Fruit fly (Drosophila melanogaster) whole organism, pupa: ENCODE data around the gene IFT43.

ENCODE experiments used
- CG10348 ChIP-seq: fragments of 200-800 bp; sonication (Bioruptor generic); IDR thresholded peaks from 2 replicates; pipeline ENCODE4 v1.3.6; 2022; ENCODE audit warnings: missing biosample characterization, missing genetic modification characterization
- CG13204 ChIP-seq: fragments of 200-800 bp; sonication (Bioruptor generic); optimal IDR thresholded peaks from 2 replicates; lab custom pipeline; 2018; ENCODE audit warnings: missing biosample characterization, mild to moderate bottlenecking, missing genetic modification characterization, moderate library complexity
- CG14655 ChIP-seq: fragments of 200-800 bp; sonication (Bioruptor generic); optimal IDR thresholded peaks from 3 replicates; lab custom pipeline; 2017; ENCODE audit warnings: mild to moderate bottlenecking, missing biosample characterization, missing genetic modification reagents, missing genetic modification characterization
- CG17806 ChIP-seq: fragments of 200-800 bp; sonication (Bioruptor generic); optimal IDR thresholded peaks from 2 replicates; lab custom pipeline; 2018; ENCODE audit warnings: missing biosample characterization, mild to moderate bottlenecking, missing genetic modification characterization, moderate library complexity
- CG32121 ChIP-seq: fragments of 200-800 bp; sonication (Bioruptor generic); IDR thresholded peaks from 2 replicates; pipeline ENCODE4 v1.3.6; 2022; ENCODE audit warnings: missing biosample characterization, missing genetic modification characterization
- CG34367 ChIP-seq: fragments of 200-800 bp; sonication (Bioruptor generic); optimal IDR thresholded peaks from 2 replicates; lab custom pipeline; 2018; ENCODE audit warnings: missing biosample characterization, mild to moderate bottlenecking, missing genetic modification characterization
- CG8159 ChIP-seq: fragments of 200-800 bp; sonication (Bioruptor generic); optimal IDR thresholded peaks from 3 replicates; lab custom pipeline; 2018; ENCODE audit warnings: missing biosample characterization, mild to moderate bottlenecking, missing genetic modification characterization, moderate library complexity
- CG8301 ChIP-seq: fragments of 200-800 bp; sonication (Bioruptor generic); optimal IDR thresholded peaks from 2 replicates; lab custom pipeline; 2018; ENCODE audit warnings: missing biosample characterization, mild to moderate bottlenecking, missing genetic modification characterization
- D1 ChIP-seq: fragments of 200-800 bp; sonication (Bioruptor generic); optimal IDR thresholded peaks from 2 replicates; lab custom pipeline; 2018; ENCODE audit warnings: missing biosample characterization, mild to moderate bottlenecking, missing genetic modification characterization, moderate library complexity
- EcR ChIP-seq: fragments of 200-800 bp; sonication (Bioruptor generic); optimal IDR thresholded peaks from 3 replicates; lab custom pipeline; 2019; ENCODE audit warnings: missing biosample characterization, missing genetic modification characterization, mild to moderate bottlenecking, moderate library complexity, missing genetic modification reagents
- Pif1A ChIP-seq: fragments of 200-800 bp; sonication (Bioruptor generic); optimal IDR thresholded peaks from 3 replicates; lab custom pipeline; 2016; ENCODE audit warnings: missing biosample characterization, missing genetic modification characterization
- Snoo ChIP-seq: fragments of 200-800 bp; sonication (Bioruptor generic); optimal IDR thresholded peaks from 3 replicates; lab custom pipeline; 2017; ENCODE audit warnings: missing biosample characterization, mild to moderate bottlenecking, missing genetic modification characterization, inconsistent platforms
- fd96Ca ChIP-seq: fragments of 200-800 bp; sonication (Bioruptor generic); IDR thresholded peaks from 3 replicates; pipeline ENCODE4 v1.3.6; 2022; ENCODE audit warnings: missing biosample characterization, missing genetic modification characterization
- rn ChIP-seq: fragments of 200-800 bp; sonication (Bioruptor generic); IDR thresholded peaks from 2 replicates; pipeline ENCODE4 v1.3.6; 2022; ENCODE audit warnings: missing biosample characterization, missing genetic modification characterization

- no peak for TF ChIP-seq CG8159 (tag; lab: Kevin White, UChicago)
- TF ChIP-seq Pif1A (GFP tag; lab: Kevin White, UChicago) = no peak
- TF ChIP-seq CG32121 (GFP tag; lab: Robert Waterston, UW) = no peak
- TF ChIP-seq EcR (GFP tag; lab: Kevin White, UChicago) = no peak
- TF ChIP-seq CG8301 (tag; lab: Kevin White, UChicago) = no peak
- TF ChIP-seq CG34367 = no peak
- TF ChIP-seq CG13204 (GFP tag; lab: Kevin White, UChicago) = no peak
- no peak for TF ChIP-seq fd96Ca (GFP tag; lab: Robert Waterston, UW)
- TF ChIP-seq rn = no peak
- TF ChIP-seq D1 (tag; lab: Kevin White, UChicago) = no peak
- no peak for TF ChIP-seq CG10348 (GFP tag; lab: Robert Waterston, UW)
- no peak for TF ChIP-seq CG14655 (GFP tag; lab: Kevin White, UChicago)
- TF ChIP-seq Snoo = no peak
- no peak for TF ChIP-seq CG17806 (tag; lab: Kevin White, UChicago)
Observed at dm6 chr2L:12708576-12708975, 13.8 kb upstream of the IFT43 start.
